Worm (Caenorhabditis elegans): ENCODE measurements around the gene dhcr-24.

The dhcr-24 gene

ce11 chrX:2520461-2520860 is 43.5 kb downstream of the dhcr-24 start:
- TF ChIP-seq egl-5 (tag; optimal IDR thresholded peaks at IDR 0.05) (no peak), ZK546.5 (tag; optimal IDR thresholded peaks at IDR 0.05) (no peak), fkh-2 (tag; optimal IDR thresholded peaks at IDR 0.05) (no peak), egl-27 (tag; optimal IDR thresholded peaks at IDR 0.05) (no peak), nhr-67 (tag; optimal IDR thresholded peaks at IDR 0.05) (no peak), nhr-76 (tag; optimal IDR thresholded peaks at IDR 0.05) (no peak), hmg-11 (tag; optimal IDR thresholded peaks at IDR 0.05) (no peak), R02D3.7 (tag; optimal IDR thresholded peaks at IDR 0.05) (no peak), ztf-4 (tag; optimal IDR thresholded peaks at IDR 0.05) (no peak), lin-15B (tag; optimal IDR thresholded peaks at IDR 0.05) (no peak), nhr-11 (tag; optimal IDR thresholded peaks at IDR 0.05) (no peak), nhr-12 (tag; optimal IDR thresholded peaks at IDR 0.05) (no peak)

DNA sequence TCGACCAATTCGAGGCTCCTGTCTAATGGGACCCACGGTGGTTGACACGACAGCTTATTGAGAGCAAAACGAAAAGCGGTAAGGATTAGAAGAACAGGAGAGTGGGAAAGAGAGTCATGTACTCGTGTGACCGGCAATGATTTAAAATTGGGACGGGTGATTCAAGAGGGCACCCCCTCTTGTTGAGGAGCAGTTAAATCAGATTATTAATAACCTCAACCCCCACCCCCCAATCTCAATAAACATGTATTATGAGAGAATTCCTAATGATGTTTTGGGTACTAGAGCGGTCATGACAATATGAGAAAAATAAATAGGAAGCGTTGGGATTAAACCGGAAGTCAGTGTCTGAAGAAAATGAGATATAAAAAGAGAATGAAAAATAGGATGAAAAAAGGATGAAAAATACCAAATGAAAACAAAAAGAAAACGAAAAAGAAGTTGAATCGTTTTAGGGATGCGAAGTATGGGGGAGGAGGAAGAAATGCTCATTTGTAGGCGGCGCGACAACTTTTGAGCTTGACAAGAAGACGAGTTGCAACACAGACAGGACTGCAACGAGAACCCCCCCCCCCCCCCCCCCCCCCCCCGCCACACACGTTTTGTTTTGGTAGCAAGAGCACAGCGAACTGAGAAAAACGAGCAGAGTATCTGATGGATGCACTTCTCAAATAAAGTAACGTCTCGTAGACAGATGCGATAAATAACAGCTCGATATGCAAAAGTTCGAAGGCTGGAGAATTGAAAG is 46.8 kb downstream of the dhcr-24 start:
- no peak for TF ChIP-seq nhr-237 (tag; optimal IDR thresholded peaks at IDR 0.05)
- no peak for TF ChIP-seq lin-15B (tag; optimal IDR thresholded peaks at IDR 0.05)
- no peak for TF ChIP-seq ZK546.5 (tag; optimal IDR thresholded peaks at IDR 0.05)
- TF ChIP-seq ztf-11 (tag; optimal IDR thresholded peaks at IDR 0.05) = no peak

DNA sequence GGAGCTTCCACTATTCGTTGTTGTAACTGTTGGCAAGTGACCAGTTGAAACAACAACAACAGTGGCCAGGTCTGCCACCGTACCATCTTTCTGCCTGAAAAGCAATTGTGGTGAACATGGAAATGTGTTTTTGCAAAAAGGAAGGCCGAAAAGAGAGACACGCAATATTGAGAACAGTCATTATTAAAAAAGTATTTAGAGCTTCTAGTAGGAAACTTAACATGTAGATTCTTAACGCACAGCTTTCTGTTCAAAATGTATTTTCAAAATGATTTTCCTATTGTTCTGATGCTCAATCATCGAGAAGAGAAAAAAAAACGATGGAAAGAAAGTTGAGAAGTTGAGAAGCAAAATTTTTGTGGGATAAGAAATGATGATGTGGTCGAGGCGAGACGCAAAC is 48.7 kb downstream of the dhcr-24 start, which contains the start of gene syg-1:
Gene syg-1 (minus strand): TSS at position 101 of the 400 bp plus-strand sequence.
- TF ChIP-seq nhr-76 (tag; optimal IDR thresholded peaks at IDR 0.05) = no peak
- no peak for TF ChIP-seq R02D3.7 (tag; optimal IDR thresholded peaks at IDR 0.05)
- no peak for TF ChIP-seq ama-1 (optimal IDR thresholded peaks at IDR 0.05)
- TF ChIP-seq nhr-25 (tag; optimal IDR thresholded peaks at IDR 0.05) = no peak
- no peak for TF ChIP-seq ztf-4 (tag; optimal IDR thresholded peaks at IDR 0.05)
- TF ChIP-seq ceh-82 (tag; optimal IDR thresholded peaks at IDR 0.05) = no peak
- no peak for TF ChIP-seq aly-2 (tag; optimal IDR thresholded peaks at IDR 0.05)
- no peak for TF ChIP-seq fkh-2 (tag; optimal IDR thresholded peaks at IDR 0.05)
- TF ChIP-seq ztf-11 (tag; optimal IDR thresholded peaks at IDR 0.05) = no peak
- TF ChIP-seq nhr-28 (tag; optimal IDR thresholded peaks at IDR 0.05) = no peak
- no peak for TF ChIP-seq unc-39 (tag; optimal IDR thresholded peaks at IDR 0.05)
- TF ChIP-seq ZK546.5 (tag; optimal IDR thresholded peaks at IDR 0.05) = no peak
- no peak for TF ChIP-seq ceh-16 (tag; optimal IDR thresholded peaks at IDR 0.05)
- TF ChIP-seq zag-1 (tag; optimal IDR thresholded peaks at IDR 0.05) = no peak
- TF ChIP-seq nhr-67 (tag; optimal IDR thresholded peaks at IDR 0.05) = no peak

ce11 chrX:2513667-2514198 is 50.2 kb downstream of the dhcr-24 start:
- no peak for TF ChIP-seq fkh-10 (GFP tag; optimal IDR thresholded peaks at IDR 0.05)
- peak; percentile 21 for TF ChIP-seq lin-39 (tag; optimal IDR thresholded peaks at IDR 0.05)
